Worm (Caenorhabditis elegans) whole organism, late embryonic: ENCODE data around the gene srsx-9.

Source experiments
- C08G9.2 ChIP-seq: sonication (generic microtip); optimal IDR thresholded peaks from 2 replicates; lab custom pipeline; 2016; ENCODE audit warnings: mild to moderate bottlenecking, missing genetic modification characterization, moderate library complexity, missing compliant biosample characterization
- C38D4.7 ChIP-seq: fragments of 200-800 bp; sonication (Bioruptor generic); optimal IDR thresholded peaks from 2 replicates; lab custom pipeline; 2018; ENCODE audit warnings: mild to moderate bottlenecking, missing genetic modification characterization, moderate library complexity, missing compliant biosample characterization
- F13H6.1 ChIP-seq: sonication (generic microtip); optimal IDR thresholded peaks from 2 replicates; lab custom pipeline; 2016; ENCODE audit warnings: missing genetic modification characterization, missing compliant biosample characterization
- Y22D7AL.16 ChIP-seq: sonication (generic microtip); optimal IDR thresholded peaks from 2 replicates; lab custom pipeline; 2016; ENCODE audit warnings: missing genetic modification characterization, missing compliant biosample characterization
- ama-1 ChIP-seq: fragments of 150-350 bp; optimal IDR thresholded peaks from 2 replicates; lab custom pipeline; 2014
- ceh-14 ChIP-seq: sonication (generic microtip); optimal IDR thresholded peaks from 2 replicates; lab custom pipeline; 2016; ENCODE audit warnings: missing genotype, missing genetic modification characterization, missing compliant biosample characterization
- ceh-18 ChIP-seq: sonication (generic microtip); optimal IDR thresholded peaks from 2 replicates; lab custom pipeline; 2016; ENCODE audit warnings: missing genetic modification characterization, missing compliant biosample characterization
- ceh-19 ChIP-seq: fragments of 200-800 bp; sonication (Bioruptor generic); optimal IDR thresholded peaks from 2 replicates; lab custom pipeline; 2018; ENCODE audit warnings: mild to moderate bottlenecking, missing genetic modification characterization, missing compliant biosample characterization
- ceh-2 ChIP-seq: sonication (generic microtip); optimal IDR thresholded peaks from 2 replicates; lab custom pipeline; 2016; ENCODE audit warnings: missing genotype, missing genetic modification characterization, missing compliant biosample characterization
- ceh-24 ChIP-seq: sonication (generic microtip); optimal IDR thresholded peaks from 2 replicates; lab custom pipeline; 2016; ENCODE audit warnings: mild to moderate bottlenecking, missing genetic modification characterization, missing compliant biosample characterization
- ceh-30 ChIP-seq: fragments of 150-350 bp; optimal IDR thresholded peaks from 2 replicates; lab custom pipeline; 2014; ENCODE audit warnings: missing biosample characterization, missing genetic modification characterization
- ceh-31 ChIP-seq: sonication (generic microtip); optimal IDR thresholded peaks from 2 replicates; lab custom pipeline; 2016; ENCODE audit warnings: missing genetic modification characterization, missing compliant biosample characterization
- ceh-45 ChIP-seq: fragments of 200-800 bp; sonication (Bioruptor generic); IDR thresholded peaks from 2 replicates; pipeline ENCODE4 v1.3.6; 2022; ENCODE audit warnings: missing genetic modification reagents, missing genetic modification characterization, missing compliant biosample characterization
- ceh-48 ChIP-seq: sonication (generic microtip); optimal IDR thresholded peaks from 2 replicates; lab custom pipeline; 2016; ENCODE audit warnings: missing genetic modification characterization, inconsistent platforms, missing compliant biosample characterization
- ceh-9 ChIP-seq: sonication (generic microtip); optimal IDR thresholded peaks from 2 replicates; lab custom pipeline; 2016; ENCODE audit warnings: mild to moderate bottlenecking, missing genetic modification characterization, inconsistent platforms, missing compliant biosample characterization
- dmd-4 ChIP-seq: sonication (generic microtip); optimal IDR thresholded peaks from 2 replicates; lab custom pipeline; 2016; ENCODE audit warnings: borderline replicate concordance, missing genetic modification characterization, missing compliant biosample characterization
- dve-1 ChIP-seq: sonication (generic microtip); optimal IDR thresholded peaks from 2 replicates; lab custom pipeline; 2017; ENCODE audit warnings: antibody characterized with exemption, mild to moderate bottlenecking, missing genetic modification characterization, missing compliant biosample characterization
- elt-2 ChIP-seq: sonication (generic microtip); optimal IDR thresholded peaks from 2 replicates; lab custom pipeline; 2016; ENCODE audit warnings: missing genetic modification reagents, missing genetic modification characterization, missing compliant biosample characterization
- elt-4 ChIP-seq: sonication (generic microtip); optimal IDR thresholded peaks from 2 replicates; lab custom pipeline; 2016; ENCODE audit warnings: missing genetic modification characterization, missing compliant biosample characterization
- ets-4 ChIP-seq: sonication (generic microtip); optimal IDR thresholded peaks from 2 replicates; lab custom pipeline; 2016; ENCODE audit warnings: missing genetic modification characterization, missing compliant biosample characterization
- eyg-1 ChIP-seq: sonication (generic microtip); optimal IDR thresholded peaks from 2 replicates; lab custom pipeline; 2016; ENCODE audit warnings: missing genotype, missing genetic modification characterization, missing compliant biosample characterization
- fkh-6 ChIP-seq: sonication (generic microtip); optimal IDR thresholded peaks from 2 replicates; lab custom pipeline; 2016; ENCODE audit warnings: missing genetic modification characterization, missing compliant biosample characterization
- gmeb-2 ChIP-seq: sonication (generic microtip); optimal IDR thresholded peaks from 2 replicates; lab custom pipeline; 2016; ENCODE audit warnings: missing genetic modification characterization, inconsistent platforms, missing compliant biosample characterization
- hlh-13 ChIP-seq: fragments of 200-800 bp; sonication (Bioruptor generic); optimal IDR thresholded peaks from 2 replicates; lab custom pipeline; 2018; ENCODE audit warnings: mild to moderate bottlenecking, missing genetic modification characterization, missing compliant biosample characterization
- hlh-8 ChIP-seq: sonication (generic microtip); optimal IDR thresholded peaks from 2 replicates; lab custom pipeline; 2016; ENCODE audit warnings: missing genotype, missing genetic modification characterization, missing compliant biosample characterization
- lin-11 ChIP-seq: fragments of 200-800 bp; sonication (Bioruptor generic); optimal IDR thresholded peaks from 2 replicates; lab custom pipeline; 2018; ENCODE audit warnings: mild to moderate bottlenecking, missing genetic modification characterization, missing compliant biosample characterization
- madf-2 ChIP-seq: sonication (generic microtip); optimal IDR thresholded peaks from 2 replicates; lab custom pipeline; 2017; ENCODE audit warnings: missing genetic modification characterization, missing compliant biosample characterization
- nhr-11 ChIP-seq: fragments of 150-350 bp; optimal IDR thresholded peaks from 2 replicates; lab custom pipeline; 2014; ENCODE audit warnings: missing biosample characterization, missing genetic modification characterization
- nhr-232 ChIP-seq: sonication (generic microtip); optimal IDR thresholded peaks from 2 replicates; lab custom pipeline; 2016; ENCODE audit warnings: missing genetic modification characterization, missing compliant biosample characterization
- pat-9 ChIP-seq: fragments of 200-800 bp; sonication (Bioruptor generic); optimal IDR thresholded peaks from 2 replicates; lab custom pipeline; 2018; ENCODE audit warnings: mild to moderate bottlenecking, missing genetic modification characterization, moderate library complexity, missing compliant biosample characterization
- pax-1 ChIP-seq: fragments of 150-350 bp; optimal IDR thresholded peaks from 2 replicates; lab custom pipeline; 2014; ENCODE audit warnings: missing biosample characterization, missing genetic modification characterization
- pha-2 ChIP-seq: sonication (generic microtip); optimal IDR thresholded peaks from 2 replicates; lab custom pipeline; 2017; ENCODE audit warnings: mild to moderate bottlenecking, missing genetic modification characterization, missing compliant biosample characterization
- pha-4 ChIP-seq: fragments of 150-350 bp; optimal IDR thresholded peaks from 2 replicates; lab custom pipeline; 2018; ENCODE audit warnings: missing biosample characterization, missing genetic modification reagents, missing genetic modification characterization
- pqm-1 ChIP-seq: sonication (generic microtip); optimal IDR thresholded peaks from 2 replicates; lab custom pipeline; 2016; ENCODE audit warnings: missing genetic modification characterization, missing compliant biosample characterization
- ref-2 ChIP-seq: sonication (generic microtip); optimal IDR thresholded peaks from 2 replicates; lab custom pipeline; 2016; ENCODE audit warnings: missing genetic modification characterization, missing compliant biosample characterization
- rnt-1 ChIP-seq: sonication (generic microtip); optimal IDR thresholded peaks from 2 replicates; lab custom pipeline; 2016; ENCODE audit warnings: missing genetic modification characterization, missing compliant biosample characterization
- sdc-2 ChIP-seq: sonication (generic microtip); optimal IDR thresholded peaks from 2 replicates; lab custom pipeline; 2016; ENCODE audit warnings: missing genotype, missing genetic modification characterization, missing compliant biosample characterization
- sox-4 ChIP-seq: sonication (generic microtip); optimal IDR thresholded peaks from 2 replicates; lab custom pipeline; 2017; ENCODE audit warnings: mild to moderate bottlenecking, missing genetic modification characterization, inconsistent platforms, missing compliant biosample characterization
- tbx-2 ChIP-seq: sonication (generic microtip); optimal IDR thresholded peaks from 2 replicates; lab custom pipeline; 2016; ENCODE audit warnings: missing genetic modification characterization, missing compliant biosample characterization
- ttx-3 ChIP-seq: sonication (generic microtip); optimal IDR thresholded peaks from 2 replicates; lab custom pipeline; 2016; ENCODE audit warnings: missing genetic modification reagents, missing genetic modification characterization, missing compliant biosample characterization
- unc-42 ChIP-seq: sonication (generic microtip); optimal IDR thresholded peaks from 2 replicates; lab custom pipeline; 2016; ENCODE audit warnings: missing genotype, missing genetic modification characterization, missing compliant biosample characterization
- zip-5 ChIP-seq: sonication (generic microtip); optimal IDR thresholded peaks from 2 replicates; lab custom pipeline; 2016; ENCODE audit warnings: missing genetic modification characterization, missing compliant biosample characterization
- ztf-16 ChIP-seq: sonication (generic microtip); optimal IDR thresholded peaks from 2 replicates; lab custom pipeline; 2017; ENCODE audit warnings: missing genetic modification characterization, missing compliant biosample characterization

Gene srsx-9

ce11 chrV:4975140-4975539, 2.3 kb upstream of the srsx-9 start, which contains the start of gene F26G5.1:
Gene F26G5.1 (plus strand): TSS chrV:4975478.
- TF ChIP-seq ceh-2 (no peak), ama-1 (lab: Kevin White, UChicago) (no peak), sox-4 (tag; lab: Kevin White, UChicago) (no peak), hlh-8 (tag; lab: Kevin White, UChicago) (no peak), pqm-1 (tag; lab: Kevin White, UChicago) (no peak), hlh-13 (GFP tag; lab: Kevin White, UChicago) (no peak), pha-4 (tag; lab: Kevin White, UChicago) (no peak), ref-2 (no peak), ceh-48 (no peak), gmeb-2 (tag; lab: Kevin White, UChicago) (no peak), ttx-3 (tag; lab: Kevin White, UChicago) (no peak), ceh-30 (tag; lab: Kevin White, UChicago) (no peak), sdc-2 (tag; lab: Kevin White, UChicago) (no peak), rnt-1 (no peak)

- TF ChIP-seq ztf-16 (no peak), ttx-3 (tag; lab: Kevin White, UChicago) (no peak), ama-1 (lab: Kevin White, UChicago) (no peak), ref-2 (no peak), rnt-1 (no peak), ceh-31 (tag; lab: Kevin White, UChicago) (no peak), eyg-1 (tag; lab: Kevin White, UChicago) (no peak), dve-1 (tag; lab: Kevin White, UChicago) (no peak), ets-4 (tag; lab: Kevin White, UChicago) (no peak), pat-9 (no peak), elt-2 (no peak), Y22D7AL.16 (tag; lab: Kevin White, UChicago) (no peak), sox-4 (tag; lab: Kevin White, UChicago) (no peak), lin-11 (no peak), hlh-13 (GFP tag; lab: Kevin White, UChicago) (no peak), dmd-4 (no peak), ceh-2 (no peak), ceh-9 (tag; lab: Kevin White, UChicago) (no peak), F13H6.1 (tag; lab: Kevin White, UChicago) (no peak)
Measured at ce11 chrV:4974677-4975076, 1.8 kb upstream of the srsx-9 start, which contains the start of gene srsx-10. Gene srsx-10 (minus strand): TSS chrV:4974777.

- TF ChIP-seq ceh-31 (tag; lab: Kevin White, UChicago) (no peak), ceh-14 (tag; lab: Kevin White, UChicago) (no peak), sdc-2 (tag; lab: Kevin White, UChicago) (no peak), elt-4 (tag; lab: Kevin White, UChicago) (no peak), ceh-19 (GFP tag; lab: Kevin White, UChicago) (no peak), unc-42 (tag; lab: Kevin White, UChicago) (no peak), fkh-6 (tag; lab: Kevin White, UChicago) (no peak), C08G9.2 (tag; lab: Kevin White, UChicago) (no peak)
Measured at ce11 chrV:4969503-4969902, 3.3 kb downstream of the srsx-9 start.

- no peak for TF ChIP-seq pat-9
- no peak for TF ChIP-seq ceh-19 (GFP tag; lab: Kevin White, UChicago)
- TF ChIP-seq pax-1 (tag; lab: Kevin White, UChicago) = no peak
- no peak for TF ChIP-seq nhr-11
- TF ChIP-seq madf-2 (tag; lab: Kevin White, UChicago) = no peak
- TF ChIP-seq ceh-24 = no peak
- TF ChIP-seq rnt-1 = no peak
- no peak for TF ChIP-seq sox-4 (tag; lab: Kevin White, UChicago)
- no peak for TF ChIP-seq hlh-8 (tag; lab: Kevin White, UChicago)
- no peak for TF ChIP-seq dmd-4
- TF ChIP-seq pha-2 = no peak
- no peak for TF ChIP-seq ztf-16
- no peak for TF ChIP-seq ceh-18 (tag; lab: Kevin White, UChicago)
- TF ChIP-seq C38D4.7 (GFP tag; lab: Kevin White, UChicago) = no peak
- TF ChIP-seq ceh-45 (GFP tag; lab: Robert Waterston, UW) = no peak
- no peak for TF ChIP-seq zip-5
- no peak for TF ChIP-seq lin-11
- TF ChIP-seq nhr-232 = no peak
- TF ChIP-seq tbx-2 (tag; lab: Kevin White, UChicago) = no peak
- no peak for TF ChIP-seq dve-1 (tag; lab: Kevin White, UChicago)
- TF ChIP-seq, all 69 proteins: peak for 0
Measured at ce11 chrV:4968775-4969174, 4.1 kb downstream of the srsx-9 start.
